Fruit fly (Drosophila melanogaster): ENCODE results near the gene CG43165.

DNA sequence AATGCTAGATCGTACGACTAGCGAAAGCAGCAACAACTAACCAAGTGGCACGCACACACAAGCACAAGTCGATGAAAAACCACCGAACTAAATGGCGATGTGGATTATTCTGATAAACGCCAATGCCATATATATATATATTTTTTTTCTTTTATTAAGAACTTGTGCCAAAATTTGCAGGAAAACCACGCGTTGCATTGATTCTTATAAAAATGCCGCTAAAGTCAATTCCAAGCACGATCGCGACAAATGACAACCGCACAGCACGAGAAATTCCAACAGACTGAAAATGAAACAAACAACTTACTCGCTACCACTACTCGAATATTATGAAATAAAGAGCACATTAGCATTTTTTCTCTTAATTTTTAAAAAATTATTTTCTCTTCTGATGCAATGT, 38.2 kb downstream of the CG43165 start, which contains the start of gene for:
- no peak for TF ChIP-seq Sin3A (optimal IDR thresholded peaks at IDR 0.05)
- no peak for TF ChIP-seq psq (optimal IDR thresholded peaks at IDR 0.05)
